Worm (Caenorhabditis elegans): ENCODE measurements around the gene F26F4.9.

DNA sequence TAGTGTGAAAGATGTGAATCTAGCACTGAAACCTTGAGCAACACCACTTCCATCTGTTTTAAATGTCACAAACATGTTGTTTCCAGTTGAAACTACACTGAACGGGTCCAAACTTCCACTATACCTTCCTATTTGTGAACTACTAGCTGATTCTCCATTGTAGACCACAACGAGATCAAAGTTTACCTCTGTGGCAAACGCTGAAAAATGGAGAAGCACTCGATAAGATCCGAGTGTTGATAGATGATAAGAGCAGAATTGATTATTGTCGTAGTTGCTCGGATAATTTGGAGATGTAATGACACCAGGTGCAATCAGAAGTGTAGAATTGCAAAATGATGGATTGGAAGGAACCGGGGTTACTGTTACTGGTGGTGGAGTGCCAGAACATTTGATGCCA lies 30.4 kb downstream of the F26F4.9 start:
- TF ChIP-seq skn-1 (tag; optimal IDR thresholded peaks at IDR 0.05): no peak
- no peak for TF ChIP-seq snpc-4 (tag; optimal IDR thresholded peaks at IDR 0.05)
- no peak for TF ChIP-seq zag-1 (tag; optimal IDR thresholded peaks at IDR 0.05)
- TF ChIP-seq ceh-82 (tag; optimal IDR thresholded peaks at IDR 0.05): no peak
- no peak for TF ChIP-seq nhr-25 (tag; optimal IDR thresholded peaks at IDR 0.05)
- TF ChIP-seq elt-3 (tag; optimal IDR thresholded peaks at IDR 0.05): no peak
- no peak for TF ChIP-seq lin-15B (tag; optimal IDR thresholded peaks at IDR 0.05)
- no peak for TF ChIP-seq hmg-11 (tag; optimal IDR thresholded peaks at IDR 0.05)
- TF ChIP-seq daf-12 (tag; optimal IDR thresholded peaks at IDR 0.05): no peak
- TF ChIP-seq elt-2 (tag; optimal IDR thresholded peaks at IDR 0.05): peak; percentile 72
- TF ChIP-seq nfya-1 (tag; optimal IDR thresholded peaks at IDR 0.05; ENCODE audit: insufficient read depth): no peak
- TF ChIP-seq ztf-4 (tag; optimal IDR thresholded peaks at IDR 0.05): no peak
